Worm (Caenorhabditis elegans) whole organism, mixed stage, embryonic: Measurements from ENCODE around the gene T28C12.6.

Source experiments
- mep-1 ChIP-seq: fragments of 150-350 bp; optimal IDR thresholded peaks from 2 replicates; lab custom pipeline; 2017; ENCODE audit warnings: missing biosample characterization, missing genetic modification reagents, missing genetic modification characterization, inconsistent platforms
- mls-2 ChIP-seq: sonication (generic microtip); optimal IDR thresholded peaks from 2 replicates; lab custom pipeline; 2016; ENCODE audit warnings: mild to moderate bottlenecking, missing genetic modification characterization, moderate library complexity, missing compliant biosample characterization
- unc-62 ChIP-seq: fragments of 150-350 bp; optimal IDR thresholded peaks from 2 replicates; lab custom pipeline; 2014; ENCODE audit warnings: missing biosample characterization, missing genetic modification reagents, missing genetic modification characterization
- zip-8 ChIP-seq: fragments of 150-350 bp; optimal IDR thresholded peaks from 2 replicates; lab custom pipeline; 2014; ENCODE audit warnings: missing biosample characterization, missing genetic modification characterization
- ztf-11 ChIP-seq: fragments of 150-350 bp; optimal IDR thresholded peaks from 2 replicates; lab custom pipeline; 2014; ENCODE audit warnings: missing biosample characterization, missing genetic modification characterization

ce11 chrV:6353182-6353780, 17.4 kb upstream of the T28C12.6 start:
- TF ChIP-seq zip-8 (tag; lab: Kevin White, UChicago) = no peak
- TF ChIP-seq unc-62 (GFP tag; lab: Kevin White, UChicago) = no peak
- TF ChIP-seq ztf-11 (tag; lab: Kevin White, UChicago) = no peak
- TF ChIP-seq mls-2 (tag; lab: Kevin White, UChicago) = no peak
- no peak for TF ChIP-seq mep-1 (tag; lab: Kevin White, UChicago)
